Worm (Caenorhabditis elegans): ENCODE data around the gene pmk-2.

The pmk-2 gene

ce11 chrIV:8138984-8139383 lies 4.3 kb upstream of the pmk-2 start, which contains the start of gene pmk-3:
pmk-3 (plus strand) TSS chrIV:8139219.
- TF ChIP-seq klf-2 (GFP tag; conservative IDR thresholded peaks at IDR 0.05): no peak
- TF ChIP-seq ztf-23 (GFP tag; IDR thresholded peaks at IDR 0.05): no peak
- no peak for TF ChIP-seq T22C8.4 (GFP tag; IDR thresholded peaks at IDR 0.05)
- TF ChIP-seq cog-1 (tag; optimal IDR thresholded peaks at IDR 0.05): no peak
- no peak for TF ChIP-seq med-1 (GFP tag; optimal IDR thresholded peaks at IDR 0.05; ENCODE audit: insufficient read depth)
- no peak for TF ChIP-seq ref-1 (GFP tag; conservative IDR thresholded peaks at IDR 0.05)
- no peak for TF ChIP-seq tab-1 (GFP tag; IDR thresholded peaks at IDR 0.05)
- no peak for TF ChIP-seq ztf-29 (GFP tag; IDR thresholded peaks at IDR 0.05)
- no peak for TF ChIP-seq flt-1 (GFP tag; IDR thresholded peaks at IDR 0.05)

DNA sequence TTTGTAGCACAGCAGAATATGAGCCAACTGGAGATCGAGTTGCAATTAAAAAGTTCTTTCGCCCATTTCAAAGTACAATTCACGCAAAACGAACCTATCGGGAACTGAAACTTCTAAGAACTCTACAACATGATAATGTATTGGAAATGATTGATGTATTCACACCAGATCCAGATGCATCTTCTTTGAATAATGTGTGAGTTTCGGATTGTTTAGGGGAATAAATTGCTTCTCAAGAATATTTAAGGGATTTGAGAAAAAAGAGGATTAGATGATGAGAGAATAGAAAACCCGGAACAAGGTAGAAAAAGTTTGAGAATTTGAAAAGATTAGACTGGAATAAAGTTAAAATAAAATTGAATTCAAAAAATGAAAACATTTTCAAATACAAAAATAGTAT lies 1.0 kb downstream of the pmk-2 start:
- TF ChIP-seq cog-1 (tag; optimal IDR thresholded peaks at IDR 0.05) (no peak), tab-1 (GFP tag; IDR thresholded peaks at IDR 0.05) (no peak), klf-2 (GFP tag; conservative IDR thresholded peaks at IDR 0.05) (no peak), ztf-29 (GFP tag; IDR thresholded peaks at IDR 0.05) (no peak), med-1 (GFP tag; optimal IDR thresholded peaks at IDR 0.05; ENCODE audit: insufficient read depth) (no peak), flt-1 (GFP tag; IDR thresholded peaks at IDR 0.05) (no peak), T22C8.4 (GFP tag; IDR thresholded peaks at IDR 0.05) (no peak), ztf-23 (GFP tag; IDR thresholded peaks at IDR 0.05) (no peak), ref-1 (GFP tag; conservative IDR thresholded peaks at IDR 0.05) (no peak)

- TF ChIP-seq ztf-23 (GFP tag; IDR thresholded peaks at IDR 0.05): no peak
- no peak for TF ChIP-seq klf-2 (GFP tag; conservative IDR thresholded peaks at IDR 0.05)
These were observed 3.0 kb downstream of the pmk-2 start for ce11 chrIV:8146283-8146682.

- TF ChIP-seq T22C8.4 (GFP tag; IDR thresholded peaks at IDR 0.05) (no peak), med-1 (GFP tag; optimal IDR thresholded peaks at IDR 0.05; ENCODE audit: insufficient read depth) (no peak), ztf-23 (GFP tag; IDR thresholded peaks at IDR 0.05) (no peak), ref-1 (GFP tag; conservative IDR thresholded peaks at IDR 0.05) (no peak), flt-1 (GFP tag; IDR thresholded peaks at IDR 0.05) (no peak), klf-2 (GFP tag; conservative IDR thresholded peaks at IDR 0.05) (no peak), cog-1 (tag; optimal IDR thresholded peaks at IDR 0.05) (no peak), ztf-29 (GFP tag; IDR thresholded peaks at IDR 0.05) (no peak), tab-1 (GFP tag; IDR thresholded peaks at IDR 0.05) (no peak)
These were observed 5.2 kb downstream of the pmk-2 start, which contains the start of gene pmk-1 for ce11 chrIV:8148494-8148893. pmk-1 (plus strand) TSS chrIV:8148794.

ce11 chrIV:8151721-8152120 lies 8.4 kb downstream of the pmk-2 start:
- TF ChIP-seq ztf-23 (GFP tag; IDR thresholded peaks at IDR 0.05) (no peak), tab-1 (GFP tag; IDR thresholded peaks at IDR 0.05) (no peak), ref-1 (GFP tag; conservative IDR thresholded peaks at IDR 0.05) (no peak), T22C8.4 (GFP tag; IDR thresholded peaks at IDR 0.05) (no peak), med-1 (GFP tag; optimal IDR thresholded peaks at IDR 0.05; ENCODE audit: insufficient read depth) (no peak), klf-2 (GFP tag; conservative IDR thresholded peaks at IDR 0.05) (no peak), flt-1 (GFP tag; IDR thresholded peaks at IDR 0.05) (no peak), ztf-29 (GFP tag; IDR thresholded peaks at IDR 0.05) (no peak), cog-1 (tag; optimal IDR thresholded peaks at IDR 0.05) (no peak)

ce11 chrIV:8152145-8152544 lies 8.8 kb downstream of the pmk-2 start, which contains the start of gene faah-2:
faah-2 (plus strand) TSS chrIV:8152445.
- TF ChIP-seq flt-1 (GFP tag; IDR thresholded peaks at IDR 0.05) (no peak), ztf-29 (GFP tag; IDR thresholded peaks at IDR 0.05) (no peak), tab-1 (GFP tag; IDR thresholded peaks at IDR 0.05) (no peak), T22C8.4 (GFP tag; IDR thresholded peaks at IDR 0.05) (no peak), klf-2 (GFP tag; conservative IDR thresholded peaks at IDR 0.05) (no peak), med-1 (GFP tag; optimal IDR thresholded peaks at IDR 0.05; ENCODE audit: insufficient read depth) (no peak)

DNA sequence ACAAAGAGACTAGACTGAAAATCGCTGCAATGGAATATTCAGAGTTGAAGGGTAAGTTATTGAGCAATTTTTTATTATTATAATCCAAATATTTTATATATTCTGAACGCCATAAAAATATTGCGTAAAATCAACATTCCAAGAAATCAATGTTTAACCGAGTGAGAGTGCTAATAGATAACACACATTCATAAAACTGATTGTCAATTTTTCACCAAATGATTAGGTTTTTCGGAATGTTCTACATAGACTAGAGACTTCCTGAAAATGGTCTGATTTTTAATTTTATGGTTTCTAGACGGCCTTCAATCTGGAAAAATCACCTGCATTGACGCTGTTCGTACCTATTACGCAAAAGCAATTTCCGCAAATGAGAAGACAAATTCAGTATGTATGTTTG lies 9.4 kb downstream of the pmk-2 start:
- TF ChIP-seq med-1 (GFP tag; optimal IDR thresholded peaks at IDR 0.05; ENCODE audit: insufficient read depth): no peak
- no peak for TF ChIP-seq ztf-23 (GFP tag; IDR thresholded peaks at IDR 0.05)
- no peak for TF ChIP-seq cog-1 (tag; optimal IDR thresholded peaks at IDR 0.05)

DNA sequence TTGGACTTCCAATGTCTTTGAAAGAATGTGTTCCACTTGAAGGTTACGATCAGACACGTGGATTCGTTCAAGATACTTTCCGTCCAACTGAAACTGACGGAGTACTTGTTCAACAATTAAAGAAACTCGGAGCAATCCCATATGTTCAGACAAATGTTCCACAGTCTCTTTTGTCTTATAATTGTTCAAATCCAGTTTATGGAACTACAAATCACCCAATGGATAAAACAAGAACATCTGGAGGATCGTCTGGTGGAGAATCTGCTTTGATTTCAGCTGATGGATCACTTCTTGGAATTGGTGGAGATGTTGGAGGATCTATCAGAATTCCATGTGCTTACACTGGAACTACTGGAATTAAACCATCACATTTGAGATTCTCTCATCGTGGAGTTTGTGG lies 9.9 kb downstream of the pmk-2 start:
- TF ChIP-seq ref-1 (GFP tag; conservative IDR thresholded peaks at IDR 0.05): no peak

DNA sequence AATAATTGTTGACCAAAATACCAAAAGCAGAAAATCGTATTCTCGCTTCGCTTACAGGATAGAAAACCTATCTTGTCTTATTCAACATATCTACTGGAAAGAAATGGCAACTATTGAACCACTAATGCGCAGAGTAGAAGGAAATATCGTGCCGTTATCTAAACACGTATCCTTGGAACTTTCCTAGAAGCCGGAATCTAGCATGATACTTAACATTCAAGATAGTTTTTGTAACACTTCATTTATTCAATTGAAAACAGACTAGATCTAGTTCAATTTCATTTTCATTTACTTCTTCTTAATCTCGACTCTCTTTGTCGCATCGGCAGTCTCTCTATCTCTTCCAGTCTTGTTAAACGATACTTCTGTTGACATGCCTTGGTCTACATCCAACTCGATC lies 11.7 kb downstream of the pmk-2 start:
- TF ChIP-seq ref-1 (GFP tag; conservative IDR thresholded peaks at IDR 0.05) (no peak), tab-1 (GFP tag; IDR thresholded peaks at IDR 0.05) (no peak), med-1 (GFP tag; optimal IDR thresholded peaks at IDR 0.05; ENCODE audit: insufficient read depth) (no peak), ztf-29 (GFP tag; IDR thresholded peaks at IDR 0.05) (no peak), klf-2 (GFP tag; conservative IDR thresholded peaks at IDR 0.05) (no peak)

ce11 chrIV:8157161-8157560 lies 13.9 kb downstream of the pmk-2 start, which contains the start of gene B0218.5:
B0218.5 (minus strand) TSS chrIV:8157261.
- no peak for TF ChIP-seq ztf-23 (GFP tag; IDR thresholded peaks at IDR 0.05)
- TF ChIP-seq med-1 (GFP tag; optimal IDR thresholded peaks at IDR 0.05; ENCODE audit: insufficient read depth): no peak
- no peak for TF ChIP-seq klf-2 (GFP tag; conservative IDR thresholded peaks at IDR 0.05)
- no peak for TF ChIP-seq cog-1 (tag; optimal IDR thresholded peaks at IDR 0.05)
- TF ChIP-seq tab-1 (GFP tag; IDR thresholded peaks at IDR 0.05): no peak
- no peak for TF ChIP-seq ref-1 (GFP tag; conservative IDR thresholded peaks at IDR 0.05)
- no peak for TF ChIP-seq flt-1 (GFP tag; IDR thresholded peaks at IDR 0.05)
- TF ChIP-seq T22C8.4 (GFP tag; IDR thresholded peaks at IDR 0.05): no peak
- TF ChIP-seq ztf-29 (GFP tag; IDR thresholded peaks at IDR 0.05): no peak

DNA sequence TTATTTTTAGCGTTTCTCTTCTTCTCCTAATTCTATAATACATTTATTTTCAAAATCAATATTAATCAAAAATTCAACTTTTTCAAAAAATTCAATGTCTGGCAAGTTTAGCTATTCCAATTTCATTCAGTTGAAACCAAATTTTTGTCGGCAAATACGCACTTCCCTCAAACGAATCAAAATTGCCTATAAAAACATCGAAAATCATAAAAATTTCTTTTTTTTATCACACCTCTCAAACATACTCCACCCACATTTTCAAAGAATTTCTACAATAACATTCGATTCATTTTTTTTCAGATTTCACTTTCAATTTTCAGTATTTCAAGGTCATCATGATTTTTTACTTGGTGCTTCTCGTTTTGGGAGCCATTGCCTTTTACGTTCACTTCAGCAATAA lies 15.8 kb downstream of the pmk-2 start, which contains the start of gene faah-1:
Gene faah-1 (plus strand): TSS at position 301 of the 400 bp plus-strand sequence.
- TF ChIP-seq klf-2 (GFP tag; conservative IDR thresholded peaks at IDR 0.05): no peak
- no peak for TF ChIP-seq cog-1 (tag; optimal IDR thresholded peaks at IDR 0.05)
- TF ChIP-seq tab-1 (GFP tag; IDR thresholded peaks at IDR 0.05): no peak
- no peak for TF ChIP-seq flt-1 (GFP tag; IDR thresholded peaks at IDR 0.05)
- no peak for TF ChIP-seq ztf-29 (GFP tag; IDR thresholded peaks at IDR 0.05)
- no peak for TF ChIP-seq ref-1 (GFP tag; conservative IDR thresholded peaks at IDR 0.05)
- TF ChIP-seq T22C8.4 (GFP tag; IDR thresholded peaks at IDR 0.05): no peak
- no peak for TF ChIP-seq ztf-23 (GFP tag; IDR thresholded peaks at IDR 0.05)
- TF ChIP-seq med-1 (GFP tag; optimal IDR thresholded peaks at IDR 0.05; ENCODE audit: insufficient read depth): no peak

All from whole organism, midembryonic.